Worm (Caenorhabditis elegans) whole organism, L3 larva: ENCODE data around the gene W07G1.1.

Experiments used
- R02D3.7 ChIP-seq: fragments of 150-350 bp; optimal IDR thresholded peaks from 2 replicates; lab custom pipeline; 2014; ENCODE audit warnings: missing biosample characterization, missing genetic modification characterization
- ZK546.5 ChIP-seq: sonication (generic microtip); optimal IDR thresholded peaks from 2 replicates; lab custom pipeline; 2017; ENCODE audit warnings: missing biosample characterization, missing genetic modification characterization
- aly-2 ChIP-seq: fragments of 150-350 bp; optimal IDR thresholded peaks from 2 replicates; lab custom pipeline; 2014; ENCODE audit warnings: missing biosample characterization, missing genetic modification characterization
- ama-1 ChIP-seq: fragments of 150-350 bp; optimal IDR thresholded peaks from 2 replicates; lab custom pipeline; 2018
- ceh-28 ChIP-seq: fragments of 150-350 bp; optimal IDR thresholded peaks from 2 replicates; lab custom pipeline; 2014; ENCODE audit warnings: missing biosample characterization, missing genetic modification reagents, missing genetic modification characterization
- ceh-82 ChIP-seq: fragments of 150-350 bp; optimal IDR thresholded peaks from 2 replicates; lab custom pipeline; 2014; ENCODE audit warnings: missing biosample characterization, missing genetic modification characterization
- ceh-9 ChIP-seq: sonication (generic microtip); optimal IDR thresholded peaks from 2 replicates; lab custom pipeline; 2018; ENCODE audit warnings: missing biosample characterization, missing genetic modification characterization
- daf-12 ChIP-seq: fragments of 150-350 bp; optimal IDR thresholded peaks from 2 replicates; lab custom pipeline; 2014; ENCODE audit warnings: missing biosample characterization, missing genetic modification reagents, missing genetic modification characterization
- egl-27 ChIP-seq: sonication (generic microtip); optimal IDR thresholded peaks from 4 replicates; lab custom pipeline; 2017; ENCODE audit warnings: missing biosample characterization, missing genetic modification reagents, missing genetic modification characterization
- elt-1 ChIP-seq: fragments of 150-350 bp; optimal IDR thresholded peaks from 2 replicates; lab custom pipeline; 2014; ENCODE audit warnings: missing biosample characterization, missing genetic modification characterization
- elt-2 ChIP-seq: sonication (generic microtip); optimal IDR thresholded peaks from 2 replicates; lab custom pipeline; 2016; ENCODE audit warnings: missing genetic modification reagents, mild to moderate bottlenecking, missing genetic modification characterization, missing compliant biosample characterization
- elt-3 ChIP-seq, 3 experiments: fragments of 150-350 bp in 1 of 3; sonication (generic microtip) in 2 of 3; optimal IDR thresholded peaks; 2 replicates in 2 of 3; 4 replicates in 1 of 3; lab custom pipeline; 2014 to 2017; ENCODE audit warnings: missing biosample characterization in 3 of 3, missing genetic modification characterization in 3 of 3
- eor-1 ChIP-seq, 2 experiments: fragments of 150-350 bp; optimal IDR thresholded peaks; 2 replicates each; lab custom pipeline; 2014 to 2018; ENCODE audit warnings: missing biosample characterization in 2 of 2, missing genetic modification characterization in 2 of 2
- fkh-10 ChIP-seq: sonication (generic microtip); optimal IDR thresholded peaks from 2 replicates; lab custom pipeline; 2017; ENCODE audit warnings: missing biosample characterization, missing genetic modification reagents, missing genetic modification characterization
- fkh-2 ChIP-seq: fragments of 150-350 bp; optimal IDR thresholded peaks from 2 replicates; lab custom pipeline; 2014; ENCODE audit warnings: missing biosample characterization, missing genetic modification reagents, missing genetic modification characterization
- fos-1 ChIP-seq: fragments of 150-350 bp; optimal IDR thresholded peaks from 2 replicates; lab custom pipeline; 2014; ENCODE audit warnings: missing biosample characterization, missing genetic modification characterization
- hmg-11 ChIP-seq: sonication (generic microtip); optimal IDR thresholded peaks from 2 replicates; lab custom pipeline; 2016; ENCODE audit warnings: missing genetic modification characterization, missing compliant biosample characterization
- jun-1 ChIP-seq: fragments of 150-350 bp; optimal IDR thresholded peaks from 2 replicates; lab custom pipeline; 2014; ENCODE audit warnings: missing biosample characterization, missing genetic modification reagents, missing genetic modification characterization
- lin-15B ChIP-seq: fragments of 150-350 bp; optimal IDR thresholded peaks from 2 replicates; lab custom pipeline; 2014; ENCODE audit warnings: missing biosample characterization, missing genetic modification characterization
- lin-39 ChIP-seq: fragments of 150-350 bp; optimal IDR thresholded peaks from 2 replicates; lab custom pipeline; 2018; ENCODE audit warnings: missing biosample characterization, missing genetic modification reagents, missing genetic modification characterization
- lsy-12 ChIP-seq: sonication (generic microtip); optimal IDR thresholded peaks from 2 replicates; lab custom pipeline; 2016; ENCODE audit warnings: mild to moderate bottlenecking, missing genetic modification characterization, missing compliant biosample characterization
- mdl-1 ChIP-seq: fragments of 150-350 bp; optimal IDR thresholded peaks from 2 replicates; lab custom pipeline; 2014; ENCODE audit warnings: missing biosample characterization, missing genetic modification characterization
- mml-1 ChIP-seq: fragments of 150-350 bp; sonication (generic microtip); optimal IDR thresholded peaks from 3 replicates; lab custom pipeline; 2014; ENCODE audit warnings: missing biosample characterization, missing genetic modification characterization
- nfya-1 ChIP-seq: sonication (generic microtip); optimal IDR thresholded peaks from 2 replicates; lab custom pipeline; 2017; ENCODE audit warnings: missing genetic modification characterization, mild to moderate bottlenecking, missing compliant biosample characterization, antibody characterized with exemption, moderate library complexity; ENCODE audit not compliant: insufficient read depth
- nhr-11 ChIP-seq: fragments of 150-350 bp; optimal IDR thresholded peaks from 2 replicates; lab custom pipeline; 2014; ENCODE audit warnings: missing biosample characterization, missing genetic modification characterization
- nhr-23 ChIP-seq: fragments of 150-350 bp; optimal IDR thresholded peaks from 2 replicates; lab custom pipeline; 2014; ENCODE audit warnings: missing biosample characterization, missing genetic modification reagents, missing genetic modification characterization
- nhr-25 ChIP-seq: sonication (generic microtip); optimal IDR thresholded peaks from 2 replicates; lab custom pipeline; 2017; ENCODE audit warnings: missing biosample characterization, missing genetic modification characterization
- nhr-28 ChIP-seq: fragments of 150-350 bp; optimal IDR thresholded peaks from 2 replicates; lab custom pipeline; 2014; ENCODE audit warnings: missing biosample characterization, missing genetic modification characterization
- nhr-43 ChIP-seq: sonication (generic microtip); optimal IDR thresholded peaks from 2 replicates; lab custom pipeline; 2016; ENCODE audit warnings: mild to moderate bottlenecking, missing genetic modification characterization, missing compliant biosample characterization; ENCODE audit not compliant: poor library complexity, severe bottlenecking
- nhr-76 ChIP-seq: fragments of 150-350 bp; sonication (generic microtip); optimal IDR thresholded peaks from 5 replicates; lab custom pipeline; 2014; ENCODE audit warnings: missing biosample characterization, missing genetic modification characterization
- nhr-77 ChIP-seq: fragments of 150-350 bp; optimal IDR thresholded peaks from 2 replicates; lab custom pipeline; 2014; ENCODE audit warnings: missing biosample characterization, missing genetic modification characterization
- pha-4 ChIP-seq: fragments of 150-350 bp; optimal IDR thresholded peaks from 2 replicates; lab custom pipeline; 2014; ENCODE audit warnings: missing biosample characterization, missing genetic modification reagents, missing genetic modification characterization
- pqm-1 ChIP-seq: fragments of 150-350 bp; optimal IDR thresholded peaks from 2 replicates; lab custom pipeline; 2017; ENCODE audit warnings: missing biosample characterization, missing genetic modification characterization, inconsistent platforms
- sea-2 ChIP-seq: fragments of 150-350 bp; sonication (generic microtip); optimal IDR thresholded peaks from 4 replicates; lab custom pipeline; 2014; ENCODE audit warnings: missing biosample characterization, missing genetic modification reagents, missing genetic modification characterization
- skn-1 ChIP-seq: fragments of 150-350 bp; optimal IDR thresholded peaks from 2 replicates; lab custom pipeline; 2014; ENCODE audit warnings: missing biosample characterization, missing genetic modification characterization
- snpc-4 ChIP-seq: fragments of 150-350 bp; optimal IDR thresholded peaks from 2 replicates; lab custom pipeline; 2014; ENCODE audit warnings: missing biosample characterization, missing genetic modification characterization
- tbx-2 ChIP-seq: sonication (generic microtip); optimal IDR thresholded peaks from 2 replicates; lab custom pipeline; 2016; ENCODE audit warnings: mild to moderate bottlenecking, missing genetic modification characterization, missing compliant biosample characterization
- unc-39 ChIP-seq: sonication (generic microtip); optimal IDR thresholded peaks from 4 replicates; lab custom pipeline; 2017; ENCODE audit warnings: missing biosample characterization, missing genetic modification characterization
- unc-62 ChIP-seq: fragments of 150-350 bp; sonication (generic microtip); optimal IDR thresholded peaks from 4 replicates; lab custom pipeline; 2014; ENCODE audit warnings: missing biosample characterization, missing genetic modification reagents, missing genetic modification characterization
- zag-1 ChIP-seq: fragments of 150-350 bp; optimal IDR thresholded peaks from 2 replicates; lab custom pipeline; 2014; ENCODE audit warnings: missing biosample characterization, missing genetic modification characterization
- ztf-11 ChIP-seq: fragments of 150-350 bp; optimal IDR thresholded peaks from 2 replicates; lab custom pipeline; 2014; ENCODE audit warnings: missing biosample characterization, missing genetic modification characterization
- ztf-4 ChIP-seq: fragments of 150-350 bp; optimal IDR thresholded peaks from 2 replicates; lab custom pipeline; 2014; ENCODE audit warnings: missing biosample characterization, missing genetic modification characterization

The W07G1.1 gene

ce11 chrII:13957437-13957836, 18.0 kb upstream of the W07G1.1 start, which contains the start of gene zip-3:
Gene zip-3 (minus strand): TSS chrII:13957457.
- TF ChIP-seq pqm-1 (tag; lab: Kevin White, UChicago) = peak; percentile 55
- TF ChIP-seq ceh-82 (tag; lab: Kevin White, UChicago) = no peak
- peak; percentile 88 for TF ChIP-seq elt-2 (tag; lab: Kevin White, UChicago)

DNA sequence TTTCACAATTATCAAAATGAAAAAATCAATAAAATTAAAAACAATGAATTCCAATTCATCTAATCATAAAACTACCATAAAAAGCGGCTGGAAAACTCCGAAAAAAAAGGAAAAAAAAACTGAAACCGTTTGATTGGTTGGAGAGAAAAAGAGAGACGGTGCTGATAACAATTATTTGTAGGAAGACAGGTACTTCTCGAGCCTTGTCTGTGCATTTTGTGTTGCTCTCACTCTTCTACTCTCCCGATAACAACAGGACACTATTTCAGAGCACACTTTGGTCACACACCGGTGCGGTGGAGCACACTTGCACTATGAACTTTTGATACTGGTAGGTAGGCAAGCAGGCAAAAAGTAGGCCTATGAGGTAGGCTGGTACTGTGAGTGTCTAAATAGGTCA, 17.1 kb upstream of the W07G1.1 start:
- TF ChIP-seq elt-2 (tag; lab: Kevin White, UChicago) (peak; percentile 96), pqm-1 (tag; lab: Kevin White, UChicago) (peak; percentile 92), nfya-1 (tag; lab: Kevin White, UChicago) (peak; percentile 59), egl-27 (tag; lab: Kevin White, UChicago) (no peak), nhr-11 (tag; lab: Kevin White, UChicago) (no peak), nhr-28 (tag; lab: Kevin White, UChicago) (no peak), pha-4 (tag; lab: Kevin White, UChicago) (peak; percentile 33), ceh-82 (tag; lab: Kevin White, UChicago) (no peak), fkh-2 (tag; lab: Kevin White, UChicago) (no peak), ZK546.5 (tag; lab: Kevin White, UChicago) (no peak), skn-1 (tag; lab: Kevin White, UChicago) (no peak), nhr-23 (tag; lab: Kevin White, UChicago) (no peak), jun-1 (tag; lab: Kevin White, UChicago) (peak; percentile 13)
- TF ChIP-seq, all 47 proteins: peak for 5

DNA sequence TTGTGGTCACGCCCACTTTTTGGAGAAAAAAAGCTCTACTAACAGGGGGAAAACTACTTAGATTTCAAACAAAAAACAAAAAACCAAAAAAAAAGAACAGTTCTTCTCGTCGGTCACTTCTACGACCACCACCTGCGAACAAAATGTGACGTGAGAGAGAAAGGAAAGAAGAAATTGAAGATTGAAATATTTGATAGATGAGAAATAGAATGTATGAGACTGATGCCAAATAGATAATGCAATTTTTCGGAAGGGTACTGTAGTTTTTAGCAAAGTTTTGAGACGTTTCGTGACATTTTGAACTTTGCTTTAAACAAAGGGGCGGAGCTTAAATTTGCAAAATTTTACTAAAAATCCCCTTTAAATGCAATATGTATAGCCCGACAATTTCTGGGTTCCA, 15.5 kb upstream of the W07G1.1 start:
- TF ChIP-seq pha-4 (tag; lab: Kevin White, UChicago) (no peak), nhr-25 (peak; percentile 2), aly-2 (no peak), nfya-1 (tag; lab: Kevin White, UChicago) (no peak), fkh-2 (tag; lab: Kevin White, UChicago) (no peak), R02D3.7 (tag; lab: Kevin White, UChicago) (no peak), zag-1 (tag; lab: Kevin White, UChicago) (no peak), elt-1 (tag; lab: Kevin White, UChicago) (peak; percentile 45), jun-1 (tag; lab: Kevin White, UChicago) (no peak), tbx-2 (tag; lab: Kevin White, UChicago) (no peak), hmg-11 (tag; lab: Kevin White, UChicago) (no peak), fkh-10 (GFP tag; lab: Kevin White, UChicago) (no peak), ama-1 (no peak), nhr-23 (tag; lab: Kevin White, UChicago) (no peak), snpc-4 (tag; lab: Kevin White, UChicago) (no peak), ZK546.5 (tag; lab: Kevin White, UChicago) (no peak), skn-1 (tag; lab: Kevin White, UChicago) (no peak), elt-2 (tag; lab: Kevin White, UChicago) (peak; percentile 38)

- no peak for TF ChIP-seq daf-12 (tag; lab: Kevin White, UChicago)
- no peak for TF ChIP-seq fkh-10 (GFP tag; lab: Kevin White, UChicago)
- peak; percentile 91 for TF ChIP-seq elt-2 (tag; lab: Kevin White, UChicago)
- no peak for TF ChIP-seq nfya-1 (tag; lab: Kevin White, UChicago)
- no peak for TF ChIP-seq lin-39 (tag; lab: Kevin White, UChicago)
- TF ChIP-seq nhr-76 = no peak
- no peak for TF ChIP-seq mml-1
- TF ChIP-seq eor-1 (tag; optimal IDR thresholded peaks at IDR 0.05; lab: Kevin White, UChicago) = no peak
- TF ChIP-seq unc-39 (tag; lab: Kevin White, UChicago) = no peak
- TF ChIP-seq unc-62 (GFP tag; lab: Kevin White, UChicago) = no peak
- no peak for TF ChIP-seq sea-2 (GFP tag; lab: Kevin White, UChicago)
- TF ChIP-seq lsy-12 (tag; lab: Kevin White, UChicago) = no peak
- no peak for TF ChIP-seq fkh-2 (tag; lab: Kevin White, UChicago)
- TF ChIP-seq snpc-4 (tag; lab: Kevin White, UChicago) = peak; percentile 62
- TF ChIP-seq nhr-43 (tag; lab: Kevin White, UChicago) = no peak
- no peak for TF ChIP-seq ZK546.5 (tag; lab: Kevin White, UChicago)
- TF ChIP-seq ztf-4 (tag; lab: Kevin White, UChicago) = no peak
- TF ChIP-seq hmg-11 (tag; lab: Kevin White, UChicago) = no peak
- no peak for TF ChIP-seq lin-15B (tag; lab: Kevin White, UChicago)
- no peak for TF ChIP-seq ceh-28
- TF ChIP-seq pha-4 (tag; lab: Kevin White, UChicago) = peak; percentile 75
- no peak for TF ChIP-seq tbx-2 (tag; lab: Kevin White, UChicago)
- TF ChIP-seq nhr-28 (tag; lab: Kevin White, UChicago) = no peak
- TF ChIP-seq mdl-1 (tag; lab: Kevin White, UChicago) = no peak
- no peak for TF ChIP-seq elt-3 (tag; optimal IDR thresholded peaks at IDR 0.05; lab: Kevin White, UChicago)
- TF ChIP-seq nhr-77 (tag; lab: Kevin White, UChicago) = no peak
- no peak for TF ChIP-seq ama-1
- TF ChIP-seq elt-1 (tag; lab: Kevin White, UChicago) = no peak
- no peak for TF ChIP-seq nhr-23 (tag; lab: Kevin White, UChicago)
- no peak for TF ChIP-seq aly-2
- TF ChIP-seq fos-1 (tag; lab: Kevin White, UChicago) = no peak
- TF ChIP-seq ztf-11 (tag; lab: Kevin White, UChicago) = no peak
- no peak for TF ChIP-seq nhr-25
- peak; percentile 78 for TF ChIP-seq pqm-1 (tag; lab: Kevin White, UChicago)
- TF ChIP-seq jun-1 (tag; lab: Kevin White, UChicago) = peak; percentile 12
- no peak for TF ChIP-seq skn-1 (tag; lab: Kevin White, UChicago)
- no peak for TF ChIP-seq ceh-9
- no peak for TF ChIP-seq egl-27 (tag; lab: Kevin White, UChicago)
These were observed 14.6 kb upstream of the W07G1.1 start for ce11 chrII:13954077-13954476.
